Worm (Caenorhabditis elegans): ENCODE measurements around the gene Y42A5A.1.

Y42A5A.1 gene

DNA sequence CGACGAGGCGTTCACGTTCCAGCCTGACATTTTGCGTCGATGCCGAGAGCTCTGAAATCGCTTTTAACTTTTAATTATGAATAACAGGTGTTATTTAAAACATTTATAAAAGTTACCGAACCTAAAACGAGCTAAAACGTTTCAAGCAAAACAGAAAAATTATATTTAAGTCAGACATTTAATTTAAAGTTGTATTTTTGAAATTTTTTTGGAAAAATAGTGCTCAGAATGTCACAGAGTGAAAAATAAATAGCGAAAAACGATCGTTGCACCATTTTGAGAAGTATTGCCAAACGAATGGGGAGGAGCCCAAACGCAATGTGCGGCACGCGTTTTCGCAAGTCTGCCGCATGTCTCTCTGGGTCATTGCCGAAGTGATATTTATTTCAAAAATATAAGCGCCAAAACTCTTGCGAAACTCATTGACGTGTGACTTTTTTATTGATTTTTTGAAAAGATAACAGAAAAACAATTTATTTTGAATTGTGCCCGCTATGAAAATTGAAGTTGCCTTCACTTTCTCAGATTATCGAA, 25.4 kb downstream of the Y42A5A.1 start, which contains the start of gene erfa-3 (continued):
- TF ChIP-seq mab-5 (tag; optimal IDR thresholded peaks at IDR 0.05) (no peak), blmp-1 (tag; optimal IDR thresholded peaks at IDR 0.05) (no peak), unc-120 (tag; optimal IDR thresholded peaks at IDR 0.05; ENCODE audit: poor library complexity, severe bottlenecking) (peak; percentile 79), unc-39 (tag; optimal IDR thresholded peaks at IDR 0.05) (no peak)

DNA sequence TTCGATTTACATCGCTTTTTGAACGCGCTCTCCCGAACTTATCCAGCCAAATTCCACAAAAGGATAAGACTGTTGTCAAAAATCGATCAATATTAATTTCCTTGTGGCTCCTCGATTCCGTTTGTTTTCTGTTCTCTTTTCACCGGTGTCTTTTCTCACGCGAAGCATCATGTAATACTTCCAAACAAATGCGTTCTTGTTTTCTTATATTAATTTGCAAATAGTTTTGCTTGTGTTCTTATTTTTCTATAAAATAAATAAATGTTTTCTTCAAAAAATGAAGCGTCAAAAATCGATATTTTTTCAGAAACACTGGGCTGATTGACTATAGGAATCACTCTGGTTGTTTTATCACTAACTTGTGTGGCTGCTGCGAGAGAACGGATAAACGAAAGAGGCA, 25.9 kb downstream of the Y42A5A.1 start, which contains the start of gene math-33:
Gene math-33, plus strand, starts transcription at position 301 of the 400 bp plus-strand sequence.
- TF ChIP-seq ztf-11 (tag; optimal IDR thresholded peaks at IDR 0.05) (no peak), snpc-4 (tag; optimal IDR thresholded peaks at IDR 0.05) (no peak), ceh-39 (tag; optimal IDR thresholded peaks at IDR 0.05) (no peak), bed-3 (GFP tag; optimal IDR thresholded peaks at IDR 0.05) (no peak), nhr-2 (tag; optimal IDR thresholded peaks at IDR 0.05) (no peak), unc-39 (tag; optimal IDR thresholded peaks at IDR 0.05) (no peak), blmp-1 (tag; optimal IDR thresholded peaks at IDR 0.05) (no peak), hlh-1 (tag; optimal IDR thresholded peaks at IDR 0.05) (no peak), drap-1 (GFP tag; optimal IDR thresholded peaks at IDR 0.05) (no peak), flh-1 (GFP tag; optimal IDR thresholded peaks at IDR 0.05) (no peak), ceh-43 (GFP tag; optimal IDR thresholded peaks at IDR 0.05) (no peak), zip-8 (tag; optimal IDR thresholded peaks at IDR 0.05) (no peak)

DNA sequence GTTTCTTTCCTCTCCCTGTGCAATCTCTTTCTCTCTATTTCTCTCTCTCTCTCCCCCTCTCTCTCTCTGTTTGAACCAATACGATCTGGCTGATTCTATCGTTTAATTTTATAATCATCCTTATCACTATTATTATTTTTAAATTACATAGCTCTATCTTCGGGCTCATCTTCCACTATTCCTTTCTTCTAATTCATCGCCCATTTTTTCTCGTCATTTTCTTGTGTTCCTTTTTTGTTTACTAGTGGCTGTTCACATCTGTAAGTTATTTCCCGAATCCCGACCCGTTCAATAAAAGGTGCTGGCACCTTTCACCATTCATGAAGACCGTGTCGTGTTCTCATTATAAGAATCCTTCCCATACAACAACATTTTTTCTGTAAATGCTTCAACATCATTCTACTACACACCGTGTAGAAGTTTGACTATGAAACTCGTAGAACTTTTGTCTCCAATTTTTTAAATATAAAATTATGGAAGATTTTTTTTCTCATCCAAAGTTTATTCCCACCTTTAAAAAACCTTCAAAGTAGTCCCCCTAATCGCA, 30.5 kb downstream of the Y42A5A.1 start:
- TF ChIP-seq elt-1 (tag; optimal IDR thresholded peaks at IDR 0.05; ENCODE audit: borderline replicate concordance, insufficient read depth) (no peak), elt-3 (tag; optimal IDR thresholded peaks at IDR 0.05) (no peak), flh-1 (GFP tag; optimal IDR thresholded peaks at IDR 0.05) (no peak), lsy-2 (tag; optimal IDR thresholded peaks at IDR 0.05) (no peak), nhr-2 (tag; optimal IDR thresholded peaks at IDR 0.05) (no peak), lin-13 (tag; optimal IDR thresholded peaks at IDR 0.05) (no peak), nhr-76 (tag; optimal IDR thresholded peaks at IDR 0.05) (no peak), nhr-12 (tag; optimal IDR thresholded peaks at IDR 0.05) (no peak), mab-5 (tag; optimal IDR thresholded peaks at IDR 0.05) (no peak), hlh-1 (tag; optimal IDR thresholded peaks at IDR 0.05) (no peak), sem-2 (GFP tag; optimal IDR thresholded peaks at IDR 0.05) (no peak), unc-120 (tag; optimal IDR thresholded peaks at IDR 0.05; ENCODE audit: poor library complexity, severe bottlenecking) (no peak), zip-8 (tag; optimal IDR thresholded peaks at IDR 0.05) (no peak), cnd-1 (tag; optimal IDR thresholded peaks at IDR 0.05) (no peak), nhr-28 (tag; optimal IDR thresholded peaks at IDR 0.05) (no peak), sptf-1 (tag; optimal IDR thresholded peaks at IDR 0.05) (no peak)

DNA sequence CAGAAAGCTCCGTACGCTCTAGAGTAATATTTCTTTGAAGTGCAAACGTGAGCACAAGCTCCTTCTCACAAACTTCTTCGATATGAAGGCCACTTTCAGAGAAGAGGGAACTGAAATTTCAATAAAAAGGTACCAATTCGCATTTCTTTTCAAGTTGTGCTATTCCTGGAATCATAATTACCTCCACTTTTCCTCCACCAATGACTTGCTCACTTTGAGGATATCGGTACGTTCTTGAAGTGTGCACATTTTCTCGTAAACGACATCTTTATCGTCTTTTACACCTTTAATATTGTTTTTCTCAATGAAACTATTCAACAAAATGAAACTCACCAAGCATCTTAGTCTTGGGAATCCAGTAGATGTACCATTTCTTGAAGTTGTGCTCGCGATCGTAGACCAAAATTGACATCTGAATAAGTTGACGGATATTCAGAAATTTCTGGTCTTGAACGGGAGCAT, 31.6 kb downstream of the Y42A5A.1 start, which contains the start of gene scb-1:
Gene scb-1, minus strand, starts transcription at position 412 of the 462 bp plus-strand sequence.
- TF ChIP-seq lin-32 (GFP tag; optimal IDR thresholded peaks at IDR 0.05), result no peak
- TF ChIP-seq pha-4 (tag; optimal IDR thresholded peaks at IDR 0.05), result no peak
- no peak for TF ChIP-seq ces-1 (GFP tag; optimal IDR thresholded peaks at IDR 0.05)
- no peak for TF ChIP-seq tbx-8 (GFP tag; optimal IDR thresholded peaks at IDR 0.05)
- no peak for TF ChIP-seq mab-5 (tag; optimal IDR thresholded peaks at IDR 0.05)
- TF ChIP-seq nhr-2 (tag; optimal IDR thresholded peaks at IDR 0.05), result no peak
- no peak for TF ChIP-seq ceh-83 (GFP tag; optimal IDR thresholded peaks at IDR 0.05)
- no peak for TF ChIP-seq unc-62 (GFP tag; optimal IDR thresholded peaks at IDR 0.05)
- TF ChIP-seq ham-2 (GFP tag; optimal IDR thresholded peaks at IDR 0.05), result no peak
- TF ChIP-seq nhr-28 (tag; optimal IDR thresholded peaks at IDR 0.05), result no peak
- TF ChIP-seq hlh-1 (tag; optimal IDR thresholded peaks at IDR 0.05), result no peak
- no peak for TF ChIP-seq mep-1 (tag; optimal IDR thresholded peaks at IDR 0.05)
- TF ChIP-seq ceh-39 (tag; optimal IDR thresholded peaks at IDR 0.05), result no peak
- no peak for TF ChIP-seq ztf-11 (tag; optimal IDR thresholded peaks at IDR 0.05)
- TF ChIP-seq sem-2 (GFP tag; optimal IDR thresholded peaks at IDR 0.05), result no peak

DNA sequence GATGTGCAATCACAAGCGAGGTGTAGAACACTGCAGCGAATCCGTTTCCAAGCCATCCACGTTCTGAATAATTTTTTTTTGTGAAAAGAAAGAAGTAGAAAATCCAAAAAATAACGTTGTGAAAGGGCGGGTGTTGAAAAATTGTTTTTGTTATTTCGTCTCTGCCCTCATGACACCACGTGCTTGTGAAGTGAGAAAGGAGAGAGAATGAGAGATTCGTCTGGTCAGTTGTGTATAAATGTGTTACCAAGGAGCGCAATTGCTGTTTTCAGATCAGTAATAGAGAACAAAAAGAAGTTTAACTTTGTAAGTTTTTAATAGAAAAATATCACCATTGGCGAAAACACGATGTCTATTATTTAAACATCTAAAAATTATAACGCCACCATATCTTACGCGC, 33.5 kb downstream of the Y42A5A.1 start:
- TF ChIP-seq hlh-1 (tag; optimal IDR thresholded peaks at IDR 0.05) (peak; percentile 56), mls-2 (tag; optimal IDR thresholded peaks at IDR 0.05) (no peak), lin-13 (tag; optimal IDR thresholded peaks at IDR 0.05) (no peak), snpc-4 (tag; optimal IDR thresholded peaks at IDR 0.05) (no peak), ces-1 (GFP tag; optimal IDR thresholded peaks at IDR 0.05) (peak; percentile 84), mep-1 (tag; optimal IDR thresholded peaks at IDR 0.05) (peak; percentile 33), sptf-1 (tag; optimal IDR thresholded peaks at IDR 0.05) (no peak)
